Fruit fly (Drosophila melanogaster) whole organism, embryonic: ENCODE data around the gene GluRIID.

Source experiments
- Abd-B ChIP-seq: fragments of 200-800 bp; sonication (Bioruptor generic); optimal IDR thresholded peaks from 2 replicates; lab custom pipeline; 2018; ENCODE audit warnings: missing biosample characterization, mild to moderate bottlenecking, missing genetic modification characterization, moderate library complexity
- CG11093 ChIP-seq: fragments of 200-800 bp; sonication (Bioruptor generic); IDR thresholded peaks from 3 replicates; pipeline ENCODE4 v1.3.6; 2022; ENCODE audit warnings: missing biosample characterization, missing genetic modification characterization
- CG15479 ChIP-seq: fragments of 200-800 bp; sonication (Bioruptor generic); optimal IDR thresholded peaks from 3 replicates; lab custom pipeline; 2019; ENCODE audit warnings: missing biosample characterization, mild to moderate bottlenecking, missing genetic modification characterization, moderate library complexity
- CG17829 ChIP-seq: fragments of 200-800 bp; optimal IDR thresholded peaks from 2 replicates; lab custom pipeline; 2019; ENCODE audit warnings: missing biosample characterization, mild to moderate bottlenecking, missing genetic modification characterization, moderate library complexity
- CG32767 ChIP-seq: fragments of 200-800 bp; sonication (Bioruptor generic); IDR thresholded peaks from 2 replicates; pipeline ENCODE4 v1.3.6; 2022; ENCODE audit warnings: missing biosample characterization, missing genetic modification characterization
- CG3995 ChIP-seq: fragments of 200-800 bp; sonication (Bioruptor generic); optimal IDR thresholded peaks from 3 replicates; lab custom pipeline; 2016; ENCODE audit warnings: missing biosample characterization, missing genetic modification characterization
- CG4360 ChIP-seq: fragments of 200-800 bp; sonication (Bioruptor generic); IDR thresholded peaks from 2 replicates; pipeline ENCODE4 v1.3.6; 2022; ENCODE audit warnings: missing biosample characterization, missing genetic modification characterization
- CG6854 ChIP-seq: fragments of 200-800 bp; sonication (Bioruptor generic); optimal IDR thresholded peaks from 3 replicates; lab custom pipeline; 2017; ENCODE audit warnings: missing biosample characterization, mild to moderate bottlenecking, missing genetic modification characterization
- CG9797 ChIP-seq: fragments of 200-800 bp; sonication (Bioruptor generic); optimal IDR thresholded peaks from 3 replicates; lab custom pipeline; 2018; ENCODE audit warnings: missing biosample characterization, mild to moderate bottlenecking, missing genetic modification characterization
- D19A ChIP-seq: fragments of 200-800 bp; optimal IDR thresholded peaks from 3 replicates; lab custom pipeline; 2019; ENCODE audit warnings: missing biosample characterization, mild to moderate bottlenecking, missing genetic modification characterization, moderate library complexity
- Doc3 ChIP-seq: fragments of 200-800 bp; sonication (Bioruptor generic); IDR thresholded peaks from 3 replicates; pipeline ENCODE4 v1.3.6; 2022; ENCODE audit warnings: missing biosample characterization, missing genetic modification characterization; ENCODE audit not compliant: partially characterized antibody
- Ets65A ChIP-seq: fragments of 200-800 bp; sonication (Bioruptor generic); peaks from one replicate; lab custom pipeline; 2016; ENCODE audit warnings: missing biosample characterization, missing genetic modification characterization
- Ets97D ChIP-seq: fragments of 200-800 bp; sonication (Bioruptor generic); optimal IDR thresholded peaks from 3 replicates; lab custom pipeline; 2016; ENCODE audit warnings: missing biosample characterization, missing genetic modification characterization
- HLH4C ChIP-seq: fragments of 200-800 bp; sonication (Bioruptor generic); IDR thresholded peaks from 3 replicates; pipeline ENCODE4 v1.3.6; 2022; ENCODE audit warnings: missing biosample characterization, missing genetic modification characterization; ENCODE audit not compliant: partially characterized antibody
- HmgZ ChIP-seq: fragments of 200-800 bp; sonication (Bioruptor generic); optimal IDR thresholded peaks from 2 replicates; lab custom pipeline; 2018; ENCODE audit warnings: missing biosample characterization, mild to moderate bottlenecking, missing genetic modification characterization
- Hr39 ChIP-seq: fragments of >200 bp; optimal IDR thresholded peaks from 2 replicates; lab custom pipeline; 2017
- Med ChIP-seq: fragments of 200-800 bp; sonication (Bioruptor generic); peaks from one replicate; lab custom pipeline; 2016; ENCODE audit warnings: missing biosample characterization, missing genetic modification characterization, mild to moderate bottlenecking, inconsistent platforms, moderate library complexity
- Meics ChIP-seq: fragments of 200-800 bp; sonication (Bioruptor generic); optimal IDR thresholded peaks from 2 replicates; lab custom pipeline; 2017; ENCODE audit warnings: missing biosample characterization, mild to moderate bottlenecking, missing genetic modification characterization
- Myb ChIP-seq: fragments of 200-800 bp; sonication (Bioruptor generic); optimal IDR thresholded peaks from 2 replicates; lab custom pipeline; 2016; ENCODE audit warnings: missing biosample characterization, missing genetic modification characterization
- Pdp1 ChIP-seq, 2 experiments: fragments of 200-800 bp; sonication (Bioruptor generic); optimal IDR thresholded peaks; 3 replicates each; lab custom pipeline; 2016; ENCODE audit warnings: missing biosample characterization in 2 of 2, missing genetic modification characterization in 2 of 2, mild to moderate bottlenecking in 1 of 2, moderate library complexity in 1 of 2
- aop ChIP-seq: fragments of 200-800 bp; sonication (Bioruptor generic); IDR thresholded peaks from 2 replicates; pipeline ENCODE4 v1.3.6; 2022; ENCODE audit warnings: missing biosample characterization, missing genetic modification characterization
- ci ChIP-seq: fragments of 200-800 bp; sonication (Bioruptor generic); IDR thresholded peaks from 3 replicates; pipeline ENCODE4 v1.3.6; 2022; ENCODE audit warnings: missing biosample characterization, missing genetic modification characterization
- dm ChIP-seq: fragments of 200-800 bp; sonication (Bioruptor generic); optimal IDR thresholded peaks from 3 replicates; lab custom pipeline; 2016; ENCODE audit warnings: missing biosample characterization, missing genetic modification characterization
- exex ChIP-seq: fragments of 200-800 bp; sonication (Bioruptor generic); optimal IDR thresholded peaks from 4 replicates; lab custom pipeline; 2018; ENCODE audit warnings: missing biosample characterization, mild to moderate bottlenecking, missing genetic modification characterization, moderate library complexity
- gfzf ChIP-seq: fragments of 200-800 bp; sonication (Bioruptor generic); optimal IDR thresholded peaks from 2 replicates; lab custom pipeline; 2016; ENCODE audit warnings: missing biosample characterization, mild to moderate bottlenecking, missing genetic modification characterization, moderate library complexity
- lmd ChIP-seq: fragments of 200-800 bp; sonication (Bioruptor generic); IDR thresholded peaks from 2 replicates; pipeline ENCODE4 v1.3.6; 2022; ENCODE audit warnings: missing biosample characterization, missing genetic modification characterization
- nom ChIP-seq: fragments of 200-800 bp; sonication (Bioruptor generic); optimal IDR thresholded peaks from 2 replicates; lab custom pipeline; 2017; ENCODE audit warnings: missing biosample characterization, missing genetic modification characterization, mild to moderate bottlenecking, moderate library complexity, missing genetic modification reagents
- prd ChIP-seq, 3 experiments: fragments of >200 bp in 2 of 3; fragments of 200-800 bp in 1 of 3; sonication (Bioruptor generic) in 1 of 3; optimal IDR thresholded peaks in 2 of 3; IDR thresholded peaks in 1 of 3; 2 replicates in 2 of 3; 3 replicates in 1 of 3; pipeline versions ENCODE4 v1.3.6 to Lab custom; 2017 to 2022; ENCODE audit warnings: missing biosample characterization in 1 of 3, missing genetic modification characterization in 1 of 3
- pum ChIP-seq: fragments of 200-800 bp; sonication (Bioruptor generic); optimal IDR thresholded peaks from 2 replicates; lab custom pipeline; 2016; ENCODE audit warnings: missing biosample characterization, missing genetic modification characterization
- pzg ChIP-seq: fragments of 200-800 bp; sonication (Bioruptor generic); optimal IDR thresholded peaks from 3 replicates; lab custom pipeline; 2018; ENCODE audit warnings: missing biosample characterization, mild to moderate bottlenecking, missing genetic modification characterization, moderate library complexity
- row ChIP-seq: fragments of 200-800 bp; sonication (Bioruptor generic); IDR thresholded peaks from 3 replicates; pipeline ENCODE4 v1.3.6; 2022; ENCODE audit warnings: missing biosample characterization, missing genetic modification characterization
- sens ChIP-seq: fragments of 200-800 bp; sonication (Bioruptor generic); peaks from one replicate; lab custom pipeline; 2016; ENCODE audit warnings: missing biosample characterization, missing genetic modification characterization
- sens-2 ChIP-seq: fragments of 200-800 bp; sonication (Bioruptor generic); IDR thresholded peaks from 2 replicates; pipeline ENCODE4 v1.3.6; 2022; ENCODE audit warnings: missing biosample characterization, missing genetic modification characterization
- sisA ChIP-seq: fragments of 200-800 bp; sonication (Bioruptor generic); IDR thresholded peaks from 2 replicates; pipeline ENCODE4 v1.3.6; 2022; ENCODE audit warnings: missing biosample characterization, missing genetic modification characterization
- trem ChIP-seq: fragments of 200-800 bp; optimal IDR thresholded peaks from 3 replicates; lab custom pipeline; 2019; ENCODE audit warnings: missing biosample characterization, mild to moderate bottlenecking, missing genetic modification characterization, moderate library complexity

GluRIID gene

dm6 chr3R:20621805-20622286, 30.4 kb downstream of the GluRIID start, which contains the start of gene H (continued):
- TF ChIP-seq CG6854 (GFP tag; lab: Kevin White, UChicago) (no peak), row (peak; percentile 54; the same call in 2 of the 3 replicates), HmgZ (peak; percentile 50), Myb (peak; percentile 83), trem (tag; lab: Kevin White, UChicago) (peak; percentile 45), CG3995 (GFP tag; lab: Kevin White, UChicago) (peak; percentile 46), CG9797 (GFP tag; lab: Kevin White, UChicago) (peak; percentile 91), pum (GFP tag; lab: Kevin White, UChicago) (no peak), dm (GFP tag; lab: Kevin White, UChicago) (peak; percentile 24), sens (peak; percentile 52), CG17829 (tag; lab: Kevin White, UChicago) (peak; percentile 22)

- no peak for TF ChIP-seq Abd-B (GFP tag; lab: Kevin White, UChicago)
- peak; percentile 57 for TF ChIP-seq CG4360
- peak; percentile 18 for TF ChIP-seq Hr39
- TF ChIP-seq, all 482 proteins: peak for 2
These were observed 33.3 kb downstream of the GluRIID start for dm6 chr3R:20618947-20619346.

DNA sequence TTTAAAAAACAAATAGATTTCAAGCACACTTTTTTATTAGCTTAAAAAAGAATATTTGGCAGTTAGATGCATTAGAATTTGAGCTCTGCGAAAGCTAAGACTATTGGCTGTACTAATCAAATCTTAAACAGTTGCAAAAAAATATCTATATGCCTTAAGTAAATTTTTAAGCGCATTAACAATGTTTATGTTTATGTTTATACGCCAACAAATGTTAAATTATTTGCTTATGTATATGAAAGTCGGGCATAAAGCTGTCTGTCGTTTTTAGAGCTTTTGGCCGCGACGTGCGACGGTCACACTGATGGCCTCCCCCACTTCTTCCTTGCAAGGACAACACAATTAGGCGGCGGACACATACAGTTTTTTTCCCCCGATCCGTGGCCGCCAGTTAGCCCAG, 34.7 kb downstream of the GluRIID start, which contains the start of gene CG5466:
CG5466 (plus strand) TSS at position 301 of the 400 bp plus-strand sequence.
- TF ChIP-seq Meics (GFP tag; lab: Kevin White, UChicago) = no peak
- 0 out of 2 replicates have a peak, but pooled peaks have one; percentile 43 for TF ChIP-seq CG32767 (GFP tag; lab: Robert Waterston, UW)
- peak; percentile 56 for TF ChIP-seq gfzf (GFP tag; lab: Kevin White, UChicago)
- peak; percentile 6 for TF ChIP-seq pzg (GFP tag; lab: Kevin White, UChicago)

dm6 chr3R:20616801-20617200, 35.4 kb downstream of the GluRIID start, which contains the start of gene CG15923:
Gene CG15923 (minus strand): TSS chr3R:20616901.
- TF ChIP-seq HLH4C (GFP tag; lab: Robert Waterston, UW) = 0 out of 3 replicates have a peak, but pooled peaks have one; percentile 18
- 0 out of 2 replicates have a peak, but pooled peaks have one; percentile 17 for TF ChIP-seq lmd (GFP tag; lab: Robert Waterston, UW)
- TF ChIP-seq D19A (tag; lab: Kevin White, UChicago) = no peak

DNA sequence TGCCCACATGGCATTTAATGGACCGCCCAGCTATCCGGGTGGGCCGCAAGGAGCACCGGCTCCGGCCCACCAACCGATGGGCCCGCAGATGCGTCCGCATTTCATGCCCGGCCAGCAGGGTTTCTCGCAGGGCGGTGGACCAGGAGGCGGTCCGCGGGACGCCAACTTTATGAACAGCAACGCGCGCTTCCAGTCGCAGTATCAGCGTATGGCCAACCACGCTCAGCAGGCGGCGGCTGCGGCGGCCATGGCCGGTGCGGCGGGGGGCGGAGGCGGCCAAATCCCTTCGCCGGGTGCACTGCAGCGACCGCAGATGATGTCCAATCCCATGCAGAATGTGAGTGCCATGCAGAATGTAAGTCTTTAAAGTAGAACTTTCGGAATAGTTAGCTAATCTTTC, 44.1 kb downstream of the GluRIID start:
- TF ChIP-seq Doc3 = no peak
- 0 out of 2 replicates have a peak, but pooled peaks have one; percentile 7 for TF ChIP-seq sisA (GFP tag; lab: Robert Waterston, UW)
- no peak for TF ChIP-seq Ets97D (GFP tag; lab: Kevin White, UChicago)
- peak; percentile 40 for TF ChIP-seq Hr39
- peak; percentile 71 for TF ChIP-seq Ets65A (GFP tag; lab: Kevin White, UChicago)
- no peak for TF ChIP-seq prd (optimal IDR thresholded peaks at IDR 0.05; lab: Kevin White, UChicago)
- TF ChIP-seq prd (GFP tag; IDR thresholded peaks at IDR 0.05; lab: Robert Waterston, UW) = peak; percentile 35; the same call in 1 of the 3 replicates
- 0 out of 3 replicates have a peak, but pooled peaks have one; percentile 21 for TF ChIP-seq CG11093 (GFP tag; lab: Robert Waterston, UW)
- TF ChIP-seq, all 482 proteins: peak for 5

DNA sequence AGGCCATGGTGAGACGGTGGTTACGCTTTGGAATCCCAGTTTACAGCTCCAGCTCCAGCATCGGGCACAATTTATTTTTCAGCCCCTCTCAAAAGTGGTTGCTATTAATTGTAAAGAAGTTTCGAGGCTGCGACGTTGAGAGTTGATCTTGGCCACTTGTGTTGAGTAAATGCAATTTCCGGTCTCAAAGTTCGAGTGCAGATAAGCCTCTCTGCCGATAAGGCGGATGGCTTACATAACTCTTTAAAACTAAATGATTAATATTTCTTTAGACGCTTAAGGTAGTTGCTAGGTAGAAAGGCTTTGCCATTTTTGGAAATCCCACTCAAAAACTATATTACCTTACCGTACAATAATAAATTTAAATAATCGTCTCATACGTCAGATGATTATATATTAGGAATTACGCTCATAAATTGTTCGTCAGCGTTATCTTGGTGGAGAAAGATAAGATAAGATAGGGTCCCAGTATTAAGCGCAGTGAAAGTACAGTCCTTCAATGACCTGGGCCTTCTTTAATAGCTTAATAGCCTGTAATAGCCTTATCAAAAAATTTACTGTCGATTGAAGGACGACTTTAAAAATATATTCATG, 46.6 kb downstream of the GluRIID start:
- TF ChIP-seq nom (peak; percentile 51), CG15479 (GFP tag; lab: Kevin White, UChicago) (no peak), ci (GFP tag; lab: Robert Waterston, UW) (peak; percentile 13; the same call in 1 of the 3 replicates), exex (tag; lab: Kevin White, UChicago) (peak; percentile 87), aop (GFP tag; lab: Robert Waterston, UW) (no peak), sens-2 (GFP tag; lab: Robert Waterston, UW) (0 out of 2 replicates have a peak, but pooled peaks have one; percentile 12), Med (GFP tag; lab: Kevin White, UChicago) (peak; percentile 24), Pdp1 (GFP tag; optimal IDR thresholded peaks at IDR 0.05; lab: Kevin White, UChicago) (peak in 1 of 2 experiments; percentile 80)
